3 fruit fly cellular contexts compared by ENCODE assay signal in the genomic region with DNA sequence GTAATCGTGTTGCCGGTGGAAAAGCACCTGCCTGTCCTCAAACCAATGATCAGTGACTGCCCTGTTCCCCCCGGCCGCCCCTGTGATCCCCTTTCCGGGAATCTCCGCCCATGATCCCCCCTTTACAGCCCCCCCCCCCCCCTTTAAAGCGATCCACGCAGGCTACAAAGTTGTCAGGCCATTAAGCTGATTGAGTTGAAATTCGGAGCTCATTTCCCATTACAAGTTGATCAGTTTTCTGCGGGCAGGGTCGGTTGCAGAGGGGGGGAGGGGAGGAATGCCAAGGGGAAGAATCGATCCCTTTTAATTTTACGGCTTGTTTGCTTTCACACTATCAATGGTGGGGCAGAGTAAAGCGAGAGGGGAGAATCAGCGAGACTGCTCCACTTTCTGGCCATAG.
A peak's percentile ranks its signal among the peaks of the same experiment; 100 is the strongest.
TF ChIP-seq lines count a peak whose summit lies in the region.

No protein-coding gene starts in this region.

- TF ChIP-seq CTCF in whole organism, embryonic (GFP tag; optimal IDR thresholded peaks at IDR 0.05; lab: Kevin White, UChicago): no peak

TF ChIP-seq in whole organism, embryonic, 481 proteins besides CTCF, POLR2A, EP300 and RAD21:
- 0 out of 3 replicates have a peak, but pooled peaks have one; percentile 13 for TF ChIP-seq ken (GFP tag; IDR thresholded peaks at IDR 0.05; lab: Robert Waterston, UW)
- TF ChIP-seq D (optimal IDR thresholded peaks at IDR 0.05; lab: Kevin White, UChicago): no peak
- no peak for TF ChIP-seq D (GFP tag; optimal IDR thresholded peaks at IDR 0.05; lab: Kevin White, UChicago)
- TF ChIP-seq gcm (GFP tag; optimal IDR thresholded peaks at IDR 0.05; lab: Kevin White, UChicago): peak; percentile 10
- peak; percentile 70 for TF ChIP-seq crol (GFP tag; IDR thresholded peaks at IDR 0.05; lab: Robert Waterston, UW)

TF ChIP-seq in whole organism, prepupa, 60 proteins besides CTCF, POLR2A, EP300 and RAD21:
- no peak for TF ChIP-seq CG10669 (GFP tag; optimal IDR thresholded peaks at IDR 0.05; lab: Kevin White, UChicago)
- peak; percentile 91 for TF ChIP-seq dsx (GFP tag; optimal IDR thresholded peaks at IDR 0.05; lab: Kevin White, UChicago; ENCODE audit: poor library complexity, severe bottlenecking)
- no peak for TF ChIP-seq Met (GFP tag; optimal IDR thresholded peaks at IDR 0.05; lab: Kevin White, UChicago)
- no peak for TF ChIP-seq CG31627 (GFP tag; optimal IDR thresholded peaks at IDR 0.05; lab: Kevin White, UChicago)
- no peak for TF ChIP-seq CG11762 (GFP tag; optimal IDR thresholded peaks at IDR 0.05; lab: Kevin White, UChicago; ENCODE audit: insufficient read depth)
- no peak for TF ChIP-seq CG11902 (GFP tag; optimal IDR thresholded peaks at IDR 0.05; lab: Kevin White, UChicago)
- no peak for TF ChIP-seq lz (GFP tag; optimal IDR thresholded peaks at IDR 0.05; lab: Kevin White, UChicago)
- TF ChIP-seq cyc (GFP tag; optimal IDR thresholded peaks at IDR 0.05; lab: Kevin White, UChicago): no peak
- no peak for TF ChIP-seq svp (GFP tag; lab: Kevin White, UChicago)

TF ChIP-seq in whole organism, wandering third instar larva, 38 proteins besides CTCF, POLR2A, EP300 and RAD21:
- TF ChIP-seq Jra (GFP tag; optimal IDR thresholded peaks at IDR 0.05; lab: Kevin White, UChicago) (no peak), Dfd (GFP tag; optimal IDR thresholded peaks at IDR 0.05; lab: Kevin White, UChicago) (peak; percentile 61)
